Fruit fly (Drosophila melanogaster) whole organism, adult: ENCODE measurements around the gene Ts.

ENCODE experiments used
- CG14711 ChIP-seq: fragments of 200-800 bp; sonication (Bioruptor generic); optimal IDR thresholded peaks from 2 replicates; lab custom pipeline; 2018; ENCODE audit warnings: missing biosample characterization, mild to moderate bottlenecking, missing genetic modification characterization, moderate library complexity
- bab1 ChIP-seq: fragments of 200-800 bp; sonication (Bioruptor generic); optimal IDR thresholded peaks from 3 replicates; lab custom pipeline; 2019; ENCODE audit warnings: missing biosample characterization, mild to moderate bottlenecking, missing genetic modification characterization, moderate library complexity
- kay ChIP-seq: fragments of 200-800 bp; sonication (Bioruptor generic); peaks from one replicate; lab custom pipeline; 2016; ENCODE audit warnings: missing biosample characterization, missing genetic modification characterization, borderline replicate concordance

- peak; percentile 42 for TF ChIP-seq bab1
- TF ChIP-seq CG14711 (tag; lab: Kevin White, UChicago): no peak
- TF ChIP-seq kay (GFP tag; lab: Kevin White, UChicago): no peak
Observed at dm6 chr2L:2992664-2993174, 23.3 kb upstream of the Ts start, which contains the start of the genes okr and CG3558.
